Fruit fly (Drosophila melanogaster) ovary, adult (tissue): ENCODE data around the gene CG43203.

ENCODE experiments used
- CG17801 ChIP-seq: fragments of 200-800 bp; optimal IDR thresholded peaks from 2 replicates; lab custom pipeline; 2019; ENCODE audit warnings: missing biosample characterization, mild to moderate bottlenecking, missing genetic modification characterization, moderate library complexity; ENCODE audit not compliant: partially characterized antibody

The CG43203 gene

DNA sequence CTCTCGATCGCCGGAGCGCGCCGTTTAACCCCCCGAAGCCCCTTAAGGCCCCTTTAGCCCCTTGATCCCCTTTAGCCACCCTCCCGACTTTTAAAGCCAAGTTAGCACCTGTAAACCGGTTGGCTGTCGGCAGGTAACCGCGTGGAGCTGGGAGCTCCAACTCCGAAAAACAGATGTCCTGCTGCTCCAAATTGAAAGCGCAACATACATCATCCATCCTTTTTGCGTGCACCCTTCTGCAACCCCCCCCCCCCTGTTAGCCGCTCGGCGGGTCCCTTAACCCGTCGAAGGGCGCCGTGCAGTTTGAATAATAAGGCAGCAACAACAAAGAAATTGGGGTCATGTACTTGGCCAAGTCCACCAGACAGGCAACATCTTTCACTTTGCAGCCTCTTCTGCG lies 25.1 kb upstream of the CG43203 start:
- TF ChIP-seq CG17801 (GFP tag; lab: Kevin White, UChicago) = no peak

DNA sequence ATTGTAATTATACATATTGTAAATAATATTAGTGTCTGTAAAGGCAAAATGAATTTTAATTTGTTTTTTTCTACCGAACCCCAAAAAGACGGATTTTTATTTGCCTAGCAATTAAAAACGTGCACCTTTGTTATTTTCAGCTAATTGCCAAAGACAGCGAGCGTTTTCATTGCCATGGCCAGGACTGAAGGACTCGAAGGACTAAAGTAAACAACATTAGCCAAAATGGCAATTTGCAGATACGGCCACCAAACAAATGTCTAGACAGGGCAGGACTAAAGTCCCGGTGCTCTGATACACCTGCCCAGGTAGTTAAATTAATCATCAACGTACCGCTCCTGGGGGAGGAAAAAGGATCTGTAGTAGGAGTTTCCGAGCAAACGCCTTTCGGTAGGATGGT lies 21.8 kb upstream of the CG43203 start:
- no peak for TF ChIP-seq CG17801 (GFP tag; lab: Kevin White, UChicago)

DNA sequence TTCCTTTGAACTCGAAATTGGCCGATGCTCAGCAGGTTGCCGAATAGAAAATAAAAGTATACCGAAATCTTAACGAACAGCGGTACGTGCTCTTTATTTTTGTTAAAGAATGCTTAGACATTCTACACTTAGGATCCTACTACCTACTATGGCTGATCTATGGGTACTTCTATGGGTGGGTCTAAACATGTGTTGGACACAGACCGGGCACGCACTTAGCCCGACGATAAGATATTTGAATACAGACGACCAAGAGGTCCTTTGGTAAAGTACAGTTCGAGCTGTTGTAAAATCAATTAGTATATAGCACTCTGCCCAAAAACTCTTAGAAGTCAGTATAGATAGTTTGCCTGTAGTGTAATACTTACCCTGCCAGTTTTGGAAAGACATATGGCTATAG lies 21.3 kb upstream of the CG43203 start:
- no peak for TF ChIP-seq CG17801 (GFP tag; lab: Kevin White, UChicago)

DNA sequence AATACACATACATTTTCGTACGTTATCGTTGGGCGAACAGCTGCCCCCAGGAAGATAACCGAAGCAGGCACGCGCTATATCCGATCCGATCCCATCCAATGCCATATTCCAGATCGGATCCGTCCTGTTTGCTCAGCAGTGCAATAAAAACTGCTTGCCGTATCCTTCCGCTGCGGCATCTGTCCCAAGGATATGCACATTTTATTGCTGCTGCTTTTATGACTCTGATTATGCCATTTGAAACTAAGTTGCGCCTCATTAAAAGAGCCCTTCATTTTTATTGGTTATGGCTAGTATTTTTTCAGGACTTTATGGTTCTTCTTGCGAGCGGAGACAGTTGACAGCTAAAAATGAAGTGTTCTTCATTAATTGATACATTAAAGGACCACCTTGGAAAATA lies 18.4 kb upstream of the CG43203 start:
- no peak for TF ChIP-seq CG17801 (GFP tag; lab: Kevin White, UChicago)

DNA sequence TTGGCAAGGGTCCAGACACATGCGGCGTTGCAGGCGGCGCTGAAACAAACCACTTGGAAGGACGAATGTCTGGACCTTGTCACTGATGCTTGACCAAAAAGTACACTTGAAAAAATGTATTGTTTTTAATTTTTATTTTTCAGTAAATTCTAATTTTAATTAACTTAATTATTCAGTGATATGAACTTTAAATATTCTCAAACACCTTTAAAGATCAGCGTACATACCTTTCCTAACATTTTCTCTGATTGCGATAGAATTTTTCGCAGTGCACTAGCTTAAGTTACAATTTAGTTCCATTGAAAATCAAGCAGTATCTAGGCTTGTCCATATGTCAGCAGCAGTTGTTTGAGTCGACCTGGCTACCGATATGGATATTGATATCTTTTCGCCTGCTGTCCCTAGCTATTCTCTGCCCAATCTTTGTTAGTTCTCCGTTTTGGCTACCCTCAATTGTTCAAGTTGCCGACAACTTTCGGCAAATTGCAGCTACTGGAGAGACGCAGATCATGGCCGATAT lies 14.6 kb upstream of the CG43203 start:
- TF ChIP-seq CG17801 (GFP tag; lab: Kevin White, UChicago) = no peak

DNA sequence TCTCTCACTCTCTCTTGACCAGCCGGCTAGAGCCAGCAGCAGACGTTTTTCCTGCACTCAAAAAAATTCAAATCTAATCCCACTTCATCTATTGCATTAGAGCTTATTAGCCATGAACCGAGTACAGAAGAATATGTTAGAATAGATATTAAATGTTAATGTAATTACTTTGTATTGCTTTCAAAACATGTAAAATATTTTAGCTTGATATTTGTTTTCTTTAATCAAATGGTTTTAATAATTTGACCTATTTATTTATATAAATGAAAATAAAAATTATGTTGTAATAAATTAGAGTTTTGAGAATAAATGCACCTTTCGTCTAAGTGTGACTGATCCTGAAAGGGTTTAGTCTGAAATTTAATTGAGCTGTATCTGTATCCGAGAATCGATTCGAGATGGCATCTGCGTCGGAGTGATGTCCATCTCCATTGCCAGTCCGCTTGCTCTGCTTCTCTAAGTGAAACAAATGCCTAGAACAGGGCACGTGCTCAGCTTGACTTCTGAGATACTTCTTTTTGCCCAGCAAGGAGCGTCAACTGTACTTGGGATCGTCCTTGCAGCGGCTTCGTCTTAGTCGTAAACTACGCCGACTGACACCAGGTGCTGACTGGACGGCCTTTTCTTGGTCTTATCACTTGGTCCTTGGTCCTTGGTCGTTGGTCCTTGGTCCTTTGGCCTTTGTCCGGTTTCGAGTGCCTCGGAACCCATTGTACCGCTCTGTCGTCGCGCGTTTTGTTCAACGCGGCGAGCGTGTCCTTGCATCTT lies 13.4 kb upstream of the CG43203 start:
- no peak for TF ChIP-seq CG17801 (GFP tag; lab: Kevin White, UChicago)

DNA sequence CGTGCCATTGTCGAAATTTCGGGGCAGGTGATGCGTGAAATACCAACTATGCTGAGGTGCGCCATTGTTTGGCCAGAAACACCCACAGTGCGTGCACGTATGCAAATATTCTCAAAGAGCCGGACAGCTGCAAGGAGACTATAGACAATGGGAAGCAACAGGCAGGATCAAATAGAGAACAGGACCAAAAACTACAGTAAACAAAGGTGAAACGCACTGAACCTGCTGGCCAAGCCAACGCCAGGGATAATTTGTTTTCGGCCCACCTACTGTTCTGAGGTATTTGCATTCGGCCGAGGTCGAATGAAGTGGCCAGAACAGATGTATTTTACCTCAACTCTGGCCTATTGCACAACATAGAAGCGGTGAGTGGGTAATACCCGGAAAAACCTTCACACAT lies 12.1 kb upstream of the CG43203 start:
- no peak for TF ChIP-seq CG17801 (GFP tag; lab: Kevin White, UChicago)

DNA sequence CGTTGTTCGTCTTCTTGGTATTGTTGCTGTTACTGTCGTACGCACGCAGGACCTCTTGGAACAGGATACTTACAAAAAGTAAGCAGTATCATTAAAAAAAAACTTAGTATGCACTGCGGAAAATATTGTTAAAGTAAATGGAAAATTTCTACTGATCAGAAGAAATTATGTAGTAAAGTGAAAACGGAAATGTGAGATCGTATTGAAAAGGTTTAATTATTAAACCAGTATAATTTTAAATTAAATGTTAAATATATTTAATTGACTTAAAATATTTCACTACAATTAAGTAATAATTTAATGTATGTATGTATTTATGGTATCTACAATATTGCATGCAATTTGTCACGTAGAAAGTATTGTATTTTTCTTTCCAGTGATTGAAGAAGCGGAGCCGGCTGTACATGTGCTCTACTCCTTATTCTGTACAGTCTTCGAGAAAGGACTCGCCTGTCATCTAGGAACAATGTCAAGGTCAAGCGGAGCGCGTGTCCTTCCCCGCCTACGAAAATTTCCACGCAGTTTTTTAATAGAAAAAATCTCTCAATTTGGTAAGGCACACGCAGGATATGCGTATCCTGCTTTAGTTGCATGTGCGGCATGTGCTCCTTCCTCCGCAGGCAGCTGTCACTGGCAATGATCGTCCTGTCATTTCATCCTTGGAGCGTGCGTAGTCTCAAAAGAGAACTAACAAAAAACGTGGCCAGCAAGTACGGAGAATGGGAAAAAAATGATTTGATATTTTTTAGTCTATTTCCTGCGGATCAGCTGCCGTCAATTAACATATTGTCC lies 10.1 kb upstream of the CG43203 start:
- TF ChIP-seq CG17801 (GFP tag; lab: Kevin White, UChicago) = no peak

DNA sequence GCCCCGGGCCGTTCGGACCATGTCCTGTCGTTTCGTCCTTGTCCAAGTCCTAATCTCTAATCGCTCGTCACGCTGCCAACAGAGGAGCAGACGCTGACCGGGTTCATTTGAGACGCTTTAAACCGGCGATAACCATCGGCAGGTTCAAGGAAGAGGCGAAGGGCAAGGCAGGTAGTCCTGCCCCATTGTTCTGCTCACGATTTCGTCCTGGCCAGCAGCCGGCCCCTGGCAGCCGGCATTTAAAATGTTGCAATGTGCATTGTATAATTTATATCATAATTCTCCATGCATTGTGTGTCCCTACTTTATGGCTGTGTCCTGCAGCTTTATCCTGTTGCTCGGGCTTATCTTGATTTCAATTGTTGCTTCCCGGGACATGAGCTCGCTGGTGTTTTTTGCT lies 8.6 kb upstream of the CG43203 start:
- TF ChIP-seq CG17801 (GFP tag; lab: Kevin White, UChicago) = no peak

DNA sequence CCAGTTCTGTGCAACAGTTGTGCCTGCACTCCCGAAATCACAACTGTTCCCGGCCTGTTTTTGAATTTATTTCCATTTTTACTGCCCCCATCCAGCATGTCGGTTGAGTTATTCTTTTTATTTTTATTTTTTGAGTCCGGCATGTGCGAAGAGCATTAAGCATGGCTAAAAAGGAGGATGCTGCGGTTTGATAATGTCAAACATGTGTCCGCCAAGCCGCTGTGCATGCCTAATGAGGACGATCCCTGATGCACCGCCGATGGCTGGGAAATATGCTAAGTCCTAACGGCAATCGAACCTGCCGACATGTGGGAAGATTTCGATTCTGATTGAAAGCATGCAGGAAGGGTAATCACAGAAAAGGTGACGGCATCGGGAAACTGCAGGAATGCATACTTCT lies 7.3 kb upstream of the CG43203 start:
- no peak for TF ChIP-seq CG17801 (GFP tag; lab: Kevin White, UChicago)

DNA sequence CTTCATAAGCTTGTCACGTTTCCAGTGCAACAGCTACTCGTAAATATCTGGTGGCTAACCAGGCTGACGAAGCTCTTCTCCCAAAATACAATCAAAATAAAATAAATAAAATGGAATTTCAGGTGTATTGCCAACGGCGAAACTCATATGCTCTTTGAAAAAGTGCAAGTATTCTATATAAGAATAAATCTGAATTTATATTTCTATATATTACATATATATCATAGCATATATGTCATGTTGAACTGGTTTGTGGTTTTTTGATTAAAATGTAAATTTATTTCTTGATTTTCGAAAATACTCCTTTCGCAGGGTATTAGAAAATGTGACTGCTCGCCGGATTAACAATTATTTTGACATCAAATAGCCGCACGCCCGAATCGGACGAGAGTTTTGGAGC lies 6.2 kb upstream of the CG43203 start:
- TF ChIP-seq CG17801 (GFP tag; lab: Kevin White, UChicago) = no peak

DNA sequence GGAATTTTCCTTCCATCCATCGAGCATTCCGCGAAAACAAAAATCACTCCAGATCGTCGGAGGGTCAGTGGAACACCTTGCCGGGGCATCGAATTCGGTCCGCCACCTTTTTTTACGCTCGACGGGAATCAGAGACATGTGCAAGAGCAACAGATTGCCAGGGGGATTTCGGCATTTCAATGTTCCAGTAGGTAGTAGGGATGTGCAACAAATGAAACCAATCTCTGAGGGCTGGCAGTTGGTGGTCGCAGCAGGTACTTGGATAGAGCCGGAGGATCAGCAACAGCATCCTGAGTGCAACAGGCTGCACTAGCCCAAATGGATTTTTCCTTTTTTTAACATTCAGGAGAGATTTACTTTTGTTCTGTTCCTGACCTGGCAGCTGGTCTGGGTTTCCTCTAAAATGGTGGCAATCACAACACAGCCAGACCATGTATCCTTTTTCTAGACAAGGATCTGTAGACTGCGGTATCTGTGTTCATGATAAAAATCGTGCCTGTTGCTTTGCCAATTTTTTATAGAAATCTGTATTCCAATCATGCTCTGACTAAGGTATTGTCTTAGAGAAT lies 3.4 kb upstream of the CG43203 start:
- no peak for TF ChIP-seq CG17801 (GFP tag; lab: Kevin White, UChicago)

DNA sequence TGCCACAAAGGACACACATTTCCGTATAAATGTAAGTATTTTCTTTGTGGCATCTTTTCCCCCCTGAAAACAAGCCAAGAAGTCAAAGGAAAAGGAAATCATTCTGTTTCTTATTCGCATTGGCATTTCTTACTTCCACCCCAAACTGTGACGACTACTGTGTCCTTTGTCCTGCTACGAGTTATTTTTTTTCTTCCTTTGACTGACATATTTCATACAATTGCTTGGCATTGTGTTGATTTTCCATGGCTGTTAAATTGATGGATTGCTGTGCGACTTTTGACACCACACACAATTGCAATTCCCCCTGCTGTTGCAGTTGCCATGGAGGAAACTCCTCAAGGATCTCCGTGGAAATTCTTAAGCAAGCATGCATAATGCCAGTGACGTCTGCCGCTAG lies 1.7 kb upstream of the CG43203 start:
- TF ChIP-seq CG17801 (GFP tag; lab: Kevin White, UChicago) = no peak

DNA sequence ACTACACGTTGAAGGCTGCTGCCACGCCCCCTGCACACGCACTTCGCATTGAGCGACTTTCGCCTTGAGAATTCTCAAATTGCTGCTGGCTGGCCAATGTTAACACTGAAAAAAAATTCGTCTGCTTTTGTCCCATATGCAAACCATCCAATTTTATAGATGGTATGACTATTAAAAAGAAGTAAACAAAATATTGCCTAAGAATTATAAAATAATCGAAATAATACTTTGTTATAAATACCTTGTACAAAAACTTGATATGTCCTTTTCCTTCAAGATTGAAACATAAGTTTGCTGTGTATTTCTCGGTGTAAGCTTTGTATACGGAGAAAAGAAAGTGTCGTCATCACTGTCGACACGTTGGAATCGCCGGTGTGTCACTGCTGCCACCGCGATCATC lies 9.0 kb downstream of the CG43203 start:
- no peak for TF ChIP-seq CG17801 (GFP tag; lab: Kevin White, UChicago)

DNA sequence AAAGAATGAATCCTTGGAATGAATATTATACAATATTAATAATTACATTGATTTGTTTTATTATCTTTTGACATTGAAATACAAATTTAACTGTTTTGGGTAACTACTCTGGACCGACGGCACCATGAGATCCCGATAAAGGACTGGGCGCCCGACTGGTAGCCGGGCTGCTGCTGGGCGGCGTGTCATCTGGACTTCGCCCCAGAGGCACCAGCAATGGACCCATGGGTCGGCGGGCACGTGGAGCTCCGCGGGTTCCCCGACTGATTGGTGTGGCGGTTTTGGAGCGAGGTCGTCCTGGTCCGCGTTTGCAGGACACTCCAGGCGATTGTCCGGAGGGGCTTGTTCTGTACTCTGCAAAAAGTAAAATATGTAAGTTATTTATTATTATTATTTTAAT lies 15.2 kb downstream of the CG43203 start:
- TF ChIP-seq CG17801 (GFP tag; lab: Kevin White, UChicago) = no peak
